Fruit fly (Drosophila melanogaster) ovary, adult (tissue): Measurements from ENCODE around the gene GatC.

Source experiments
- CG17801 ChIP-seq: fragments of 200-800 bp; optimal IDR thresholded peaks from 2 replicates; lab custom pipeline; 2019; ENCODE audit warnings: missing biosample characterization, mild to moderate bottlenecking, missing genetic modification characterization, moderate library complexity; ENCODE audit not compliant: partially characterized antibody

GatC gene

DNA sequence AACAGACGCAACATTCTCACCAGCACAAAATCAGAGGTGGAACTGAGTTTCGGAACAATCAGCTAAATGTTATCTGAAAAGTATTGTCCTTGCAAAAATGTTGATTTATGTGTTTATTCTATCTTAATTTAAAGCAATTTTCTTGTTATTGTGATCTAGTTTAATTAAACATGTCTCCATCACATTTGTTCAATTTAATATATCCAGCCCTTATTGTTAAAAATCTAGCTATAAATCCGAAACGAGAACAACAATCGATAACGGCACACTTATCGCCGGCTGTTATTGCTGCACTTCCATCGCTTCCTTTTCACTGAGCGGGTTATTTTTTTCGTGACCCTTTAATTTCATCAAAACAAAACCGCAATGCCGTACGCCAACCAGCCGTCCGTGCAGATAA lies at the start of gene GatC, which contains the start of the genes PolG2 and Polr2C:
GatC (minus strand) TSS at position 48 of the 400 bp plus-strand sequence.
PolG2 (minus strand) TSS at position 48 of the 400 bp plus-strand sequence.
Polr2C (plus strand) TSS at position 280 of the 400 bp plus-strand sequence.
- no peak for TF ChIP-seq CG17801 (GFP tag; lab: Kevin White, UChicago)

DNA sequence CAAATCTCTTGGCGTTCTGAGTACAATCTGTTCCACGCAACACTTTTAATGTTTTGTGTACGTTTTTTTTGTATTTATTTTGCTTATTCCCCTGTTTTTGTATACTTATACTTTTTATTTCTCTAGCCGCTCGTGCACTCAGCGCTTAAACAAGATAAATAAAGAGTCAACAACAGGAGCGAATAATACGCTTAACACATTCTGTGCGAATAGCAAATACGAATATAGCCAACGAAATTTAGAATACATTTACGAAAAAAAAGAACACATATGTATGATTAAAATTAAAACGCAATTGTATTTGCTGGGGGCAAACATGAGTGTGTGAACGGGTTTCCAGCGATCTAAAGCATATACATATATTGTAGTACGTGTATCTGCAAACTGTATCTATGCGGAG lies 49.0 kb upstream of the GatC start:
- TF ChIP-seq CG17801 (GFP tag; lab: Kevin White, UChicago) = no peak

DNA sequence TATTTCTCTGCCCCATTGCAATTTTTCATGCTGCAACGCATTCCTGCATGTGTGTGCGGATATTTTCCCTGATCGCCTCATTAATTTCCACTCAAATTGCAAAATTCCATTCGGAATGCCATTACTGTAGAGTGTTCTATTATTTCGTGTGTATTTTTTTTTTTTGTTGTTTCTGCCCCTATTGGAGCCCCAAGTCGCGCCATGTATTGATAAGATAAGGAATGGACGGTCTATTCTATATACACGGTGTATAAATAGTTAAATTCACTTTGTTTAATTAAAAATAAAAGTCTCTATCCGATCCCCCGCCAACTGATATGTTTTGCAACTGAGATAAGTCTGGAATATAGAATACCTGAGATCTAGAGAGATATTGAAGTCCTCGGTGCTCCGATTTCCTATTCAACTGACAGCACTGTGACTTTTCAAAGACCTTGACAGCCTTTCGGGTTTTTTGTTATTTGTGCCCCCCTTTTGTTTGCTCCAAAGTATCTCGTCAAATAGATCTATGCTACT lies 48.5 kb upstream of the GatC start:
- no peak for TF ChIP-seq CG17801 (GFP tag; lab: Kevin White, UChicago)

DNA sequence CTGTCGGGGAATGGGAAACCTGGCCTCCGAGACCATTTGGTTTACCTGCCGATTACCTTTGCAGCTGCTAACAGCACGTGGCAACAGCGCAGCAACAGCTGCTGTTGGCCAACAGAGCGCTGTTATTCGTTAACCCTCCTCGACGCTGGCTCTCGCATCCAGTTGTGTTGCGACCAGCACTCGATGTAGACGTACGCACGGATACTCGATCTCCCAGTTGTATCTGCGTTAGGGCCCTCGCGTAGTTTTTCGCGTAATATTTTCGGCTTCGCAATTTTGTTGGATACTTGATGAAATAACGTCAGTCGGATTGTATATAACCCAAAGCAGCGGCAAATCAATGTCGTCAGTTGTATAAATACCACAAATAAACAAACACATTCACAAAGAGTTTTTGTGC lies 45.9 kb upstream of the GatC start:
- TF ChIP-seq CG17801 (GFP tag; lab: Kevin White, UChicago) = peak; percentile 54

DNA sequence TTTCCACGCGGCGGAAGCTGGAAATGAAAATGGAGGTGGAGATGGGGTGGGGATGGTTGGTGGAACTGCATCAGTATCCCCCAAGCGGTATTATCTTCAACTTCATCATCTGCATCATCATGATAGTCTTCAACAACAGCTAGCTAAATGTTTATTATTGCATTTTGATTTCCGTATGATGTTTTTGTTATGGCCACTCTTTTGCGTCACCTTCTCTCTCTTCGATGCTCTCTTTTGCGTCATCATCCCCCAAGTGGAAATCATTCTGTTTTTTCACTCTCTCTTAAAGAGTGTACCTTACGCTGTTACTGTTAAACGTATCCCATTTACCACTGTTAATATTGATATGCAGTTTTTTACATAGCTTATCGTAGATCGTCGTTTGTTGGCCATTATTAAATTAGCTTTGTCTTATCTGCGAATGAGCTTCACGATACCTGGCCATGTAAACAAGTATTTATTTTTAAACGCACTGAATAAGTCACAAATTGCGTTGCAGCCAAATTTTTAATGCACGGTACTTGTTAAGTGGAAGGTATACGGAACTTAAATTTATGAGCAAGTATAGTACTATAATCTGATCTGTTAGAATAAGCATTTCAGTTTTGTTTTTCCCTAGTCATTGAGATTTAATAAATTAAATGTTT lies 45.2 kb upstream of the GatC start:
- no peak for TF ChIP-seq CG17801 (GFP tag; lab: Kevin White, UChicago)

DNA sequence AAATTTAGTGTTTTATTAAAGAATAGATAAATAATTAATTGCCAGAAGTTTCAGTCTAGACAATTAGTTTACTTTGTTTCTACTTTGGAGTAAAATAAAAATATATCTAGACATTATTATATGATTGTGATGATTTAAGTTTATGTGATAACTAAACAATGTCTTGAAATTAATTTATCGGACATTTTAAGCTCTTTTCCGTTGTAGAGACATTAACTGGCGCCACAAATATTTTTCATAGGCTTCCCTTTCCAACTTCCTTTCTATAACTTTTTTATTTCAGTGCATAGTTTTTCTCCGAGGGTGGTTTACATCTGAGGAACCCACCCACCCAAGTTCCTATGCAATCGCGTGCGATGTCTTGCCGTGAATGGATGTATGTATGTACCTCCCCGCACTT lies 43.8 kb upstream of the GatC start:
- no peak for TF ChIP-seq CG17801 (GFP tag; lab: Kevin White, UChicago)

DNA sequence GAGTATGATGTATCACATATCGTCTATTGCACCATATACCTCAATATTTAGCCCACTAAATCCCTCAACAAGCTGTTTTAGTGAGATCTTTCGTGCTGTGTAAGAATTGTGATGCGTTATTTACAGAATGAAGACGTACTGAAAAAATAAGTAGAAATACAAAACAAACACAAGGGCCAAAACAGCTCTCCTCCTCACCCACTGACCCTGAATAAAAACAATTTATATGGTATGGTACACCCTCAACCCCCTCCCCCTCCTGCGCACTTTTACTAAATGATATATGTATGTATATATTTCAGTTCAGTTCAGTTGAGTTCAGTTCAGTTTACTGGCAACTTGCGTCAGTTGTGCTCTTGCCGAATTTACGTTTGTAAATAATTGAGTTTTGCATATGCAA lies 40.2 kb upstream of the GatC start:
- TF ChIP-seq CG17801 (GFP tag; lab: Kevin White, UChicago) = no peak

DNA sequence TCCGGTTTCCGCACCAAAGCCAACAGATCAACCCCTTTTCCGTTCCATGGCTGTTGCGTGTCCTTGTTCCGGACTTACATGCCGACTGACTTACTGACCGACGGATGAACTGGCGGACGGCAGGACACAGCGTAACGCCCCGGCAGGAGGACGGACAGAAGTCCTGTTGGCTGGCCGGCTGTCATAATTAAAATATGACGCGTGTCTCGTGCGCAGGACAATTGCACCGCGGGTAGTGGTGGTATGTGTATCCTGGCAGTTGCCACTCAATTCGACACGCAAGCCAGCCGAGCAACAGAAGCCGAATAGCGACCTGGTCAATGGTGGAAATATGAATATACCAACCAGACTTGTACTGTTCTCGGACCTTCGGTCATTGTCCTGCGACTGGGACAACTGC lies 36.5 kb upstream of the GatC start:
- no peak for TF ChIP-seq CG17801 (GFP tag; lab: Kevin White, UChicago)

DNA sequence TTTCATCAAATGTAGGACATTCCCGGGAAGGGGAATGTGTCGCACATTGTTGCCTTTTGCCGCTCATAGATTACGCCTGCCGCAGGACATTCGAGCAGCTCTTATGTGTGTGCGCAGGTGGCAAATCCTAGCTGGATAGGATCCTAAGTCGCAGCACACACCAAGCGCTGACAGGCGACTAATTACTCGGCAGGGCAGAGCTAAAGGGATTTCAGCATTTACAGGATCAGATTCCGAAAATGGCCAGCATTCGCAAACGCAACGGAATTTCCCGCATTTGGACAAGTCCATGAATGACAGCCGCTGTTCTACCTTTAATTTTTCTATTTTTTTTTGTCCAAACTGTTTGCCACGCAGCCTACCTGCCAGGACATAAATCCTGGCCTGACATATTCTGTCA lies 34.7 kb upstream of the GatC start:
- TF ChIP-seq CG17801 (GFP tag; lab: Kevin White, UChicago) = no peak

DNA sequence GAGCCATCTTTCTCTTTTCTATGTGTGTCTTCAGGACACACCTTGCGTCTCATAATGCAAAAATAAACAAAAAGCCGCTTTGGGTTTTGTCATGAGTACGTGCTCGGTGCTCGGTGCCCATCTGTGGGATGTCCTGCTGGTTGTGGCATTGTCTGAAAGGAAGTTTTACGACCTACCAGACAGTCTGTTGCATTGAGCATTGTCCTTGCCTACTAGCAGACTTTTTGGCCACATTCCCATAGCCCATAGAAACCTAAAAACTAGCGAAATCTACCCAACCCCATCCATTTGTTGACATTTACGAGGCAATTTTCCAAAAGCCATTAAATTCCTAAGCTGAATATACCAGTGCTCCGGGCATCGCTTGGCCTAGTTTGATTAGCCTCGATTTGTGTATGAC lies 18.2 kb upstream of the GatC start:
- TF ChIP-seq CG17801 (GFP tag; lab: Kevin White, UChicago) = no peak

DNA sequence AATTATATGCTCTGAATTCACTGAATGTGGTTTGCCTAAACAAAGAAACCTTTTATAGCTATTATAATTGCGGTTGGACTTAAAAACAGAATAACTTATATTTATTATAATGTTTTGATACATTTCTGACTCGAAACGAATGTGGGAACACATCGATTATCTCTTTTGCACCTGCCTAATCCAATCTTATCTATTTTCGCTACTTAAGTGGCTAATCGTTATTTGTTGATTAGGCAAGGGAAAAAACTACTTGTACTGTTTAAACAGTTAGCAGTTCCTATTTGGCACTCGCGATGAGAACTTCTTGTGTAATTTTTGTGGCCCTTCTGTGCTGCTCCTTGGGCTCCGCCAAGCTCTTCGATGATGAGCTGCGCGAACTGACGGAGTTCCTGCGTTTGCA lies 16.2 kb upstream of the GatC start, which contains the start of gene CG7968:
CG7968 (plus strand) TSS at position 276 of the 400 bp plus-strand sequence.
- no peak for TF ChIP-seq CG17801 (GFP tag; lab: Kevin White, UChicago)

DNA sequence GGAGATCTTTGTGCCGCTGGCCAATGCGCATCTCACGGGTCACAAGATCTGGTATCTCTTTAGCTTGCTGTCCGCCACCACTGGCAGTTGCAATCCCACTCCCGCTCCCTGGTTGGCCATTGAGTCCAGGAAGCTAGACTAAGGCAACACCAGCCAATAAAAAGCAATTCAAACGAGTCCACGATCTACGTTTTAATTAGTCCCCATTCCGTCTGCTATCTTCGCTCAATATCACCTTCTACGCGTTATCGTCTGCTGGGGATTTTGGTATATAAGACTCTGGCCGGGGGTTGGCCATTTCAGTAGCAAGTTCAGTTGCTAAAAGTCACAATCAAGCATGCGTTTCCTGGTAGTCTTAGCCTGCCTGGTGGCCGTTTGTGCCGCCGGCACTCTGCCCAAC lies 14.7 kb upstream of the GatC start, which contains the start of gene CG7953:
CG7953 (plus strand) TSS at position 301 of the 400 bp plus-strand sequence.
- no peak for TF ChIP-seq CG17801 (GFP tag; lab: Kevin White, UChicago)

DNA sequence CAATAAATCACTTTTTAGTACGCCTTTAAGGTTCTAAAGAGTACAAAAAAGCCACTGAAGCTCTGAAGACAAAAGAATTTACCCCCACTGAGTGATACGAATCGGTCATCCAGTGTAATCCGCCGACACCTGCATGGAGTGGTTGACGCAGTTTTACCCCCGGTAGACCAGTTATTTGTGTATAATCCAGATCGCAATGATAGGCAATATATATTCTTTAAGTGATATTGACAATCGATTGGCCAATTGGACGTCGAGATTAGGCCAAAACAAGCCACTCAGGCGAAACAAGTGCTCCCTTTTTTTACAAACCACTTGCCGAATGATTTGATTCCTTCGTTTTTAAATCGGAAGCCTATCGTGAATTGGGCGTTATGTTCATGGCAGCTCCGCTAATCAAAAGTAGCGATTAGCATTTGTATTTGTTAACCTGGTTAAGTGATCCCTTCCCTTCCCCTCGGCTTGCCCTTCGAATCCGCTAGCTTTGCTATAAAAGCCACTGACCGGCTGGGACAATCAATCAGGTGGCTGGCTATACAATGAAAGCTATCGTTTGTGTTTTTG lies 13.4 kb upstream of the GatC start, which contains the start of gene CG7916:
CG7916 (plus strand) TSS at position 514 of the 564 bp plus-strand sequence.
- TF ChIP-seq CG17801 (GFP tag; lab: Kevin White, UChicago) = no peak

DNA sequence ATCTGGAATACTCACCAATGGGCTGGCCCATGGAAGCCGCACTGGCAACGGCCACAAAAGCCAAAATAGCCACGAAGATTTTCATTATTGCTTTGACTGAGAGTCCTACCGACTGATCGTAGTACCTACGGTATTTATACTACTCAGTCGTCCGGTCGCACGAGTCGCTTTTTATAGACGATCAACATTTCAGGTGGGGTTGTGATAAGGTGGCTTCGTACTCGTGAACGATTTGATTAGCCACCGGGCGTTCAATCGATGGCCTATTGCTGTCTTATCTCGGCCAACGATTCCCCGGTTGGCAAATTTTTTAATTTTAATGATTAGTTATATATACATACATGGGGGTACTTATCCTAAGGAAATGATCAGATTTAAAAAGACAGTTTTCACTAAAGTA lies 12.3 kb upstream of the GatC start, which contains the start of gene CG8997:
CG8997 (minus strand) TSS at position 148 of the 400 bp plus-strand sequence.
- no peak for TF ChIP-seq CG17801 (GFP tag; lab: Kevin White, UChicago)

DNA sequence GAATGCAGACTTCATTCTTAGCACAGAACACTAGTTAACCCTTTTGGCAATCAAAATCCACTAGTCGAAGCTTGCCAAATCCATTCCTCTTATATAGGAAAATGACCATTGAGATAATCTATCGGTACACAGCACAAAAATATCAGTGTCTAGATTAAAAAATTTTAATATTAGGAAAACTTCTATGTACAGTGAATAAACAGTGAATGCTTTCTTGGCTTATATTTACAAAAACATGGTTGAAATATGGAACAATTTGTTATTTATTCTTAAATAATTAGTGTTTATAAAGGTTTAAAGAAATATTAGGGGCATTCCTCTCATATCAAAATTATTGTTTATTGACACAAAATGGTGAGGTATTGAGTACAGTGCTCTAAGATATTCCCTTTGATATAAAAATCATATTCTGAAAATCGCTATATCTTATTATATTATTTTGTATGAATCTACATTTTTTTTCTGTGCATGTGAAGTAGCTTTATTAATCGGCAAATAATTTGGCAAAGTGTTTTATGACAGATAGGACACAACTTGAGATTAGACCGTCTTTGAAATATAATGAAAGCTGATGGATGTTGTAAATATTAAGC lies 10.9 kb upstream of the GatC start, which contains the start of gene CG33306:
CG33306 (minus strand) TSS at position 51 of the 593 bp plus-strand sequence.
- no peak for TF ChIP-seq CG17801 (GFP tag; lab: Kevin White, UChicago)
